Worm (Caenorhabditis elegans) whole organism, late embryonic: ENCODE measurements around the gene D1054.1.

ENCODE experiments used
- F13H6.1 ChIP-seq: sonication (generic microtip); optimal IDR thresholded peaks from 2 replicates; lab custom pipeline; 2016; ENCODE audit warnings: missing genetic modification characterization, missing compliant biosample characterization
- K02D7.2 ChIP-seq: sonication (generic microtip); optimal IDR thresholded peaks from 2 replicates; lab custom pipeline; 2017; ENCODE audit warnings: mild to moderate bottlenecking, missing genetic modification characterization, missing compliant biosample characterization
- K09A11.1 ChIP-seq: sonication (generic microtip); optimal IDR thresholded peaks from 2 replicates; lab custom pipeline; 2017; ENCODE audit warnings: antibody characterized with exemption, mild to moderate bottlenecking, missing genetic modification characterization, missing compliant biosample characterization; ENCODE audit not compliant: insufficient read depth
- ama-1 ChIP-seq: fragments of 150-350 bp; optimal IDR thresholded peaks from 2 replicates; lab custom pipeline; 2014
- ceh-14 ChIP-seq: sonication (generic microtip); optimal IDR thresholded peaks from 2 replicates; lab custom pipeline; 2016; ENCODE audit warnings: missing genotype, missing genetic modification characterization, missing compliant biosample characterization
- ceh-18 ChIP-seq: sonication (generic microtip); optimal IDR thresholded peaks from 2 replicates; lab custom pipeline; 2016; ENCODE audit warnings: missing genetic modification characterization, missing compliant biosample characterization
- ceh-24 ChIP-seq: sonication (generic microtip); optimal IDR thresholded peaks from 2 replicates; lab custom pipeline; 2016; ENCODE audit warnings: mild to moderate bottlenecking, missing genetic modification characterization, missing compliant biosample characterization
- ceh-30 ChIP-seq: fragments of 150-350 bp; optimal IDR thresholded peaks from 2 replicates; lab custom pipeline; 2014; ENCODE audit warnings: missing biosample characterization, missing genetic modification characterization
- ceh-31 ChIP-seq: sonication (generic microtip); optimal IDR thresholded peaks from 2 replicates; lab custom pipeline; 2016; ENCODE audit warnings: missing genetic modification characterization, missing compliant biosample characterization
- ceh-34 ChIP-seq: sonication (generic microtip); optimal IDR thresholded peaks from 2 replicates; lab custom pipeline; 2016; ENCODE audit warnings: mild to moderate bottlenecking, missing genetic modification characterization, missing compliant biosample characterization
- ceh-45 ChIP-seq: fragments of 200-800 bp; sonication (Bioruptor generic); IDR thresholded peaks from 2 replicates; pipeline ENCODE4 v1.3.6; 2022; ENCODE audit warnings: missing genetic modification reagents, missing genetic modification characterization, missing compliant biosample characterization
- ceh-48 ChIP-seq: sonication (generic microtip); optimal IDR thresholded peaks from 2 replicates; lab custom pipeline; 2016; ENCODE audit warnings: missing genetic modification characterization, inconsistent platforms, missing compliant biosample characterization
- ceh-6 ChIP-seq: fragments of 200-800 bp; sonication (Bioruptor generic); optimal IDR thresholded peaks from 2 replicates; lab custom pipeline; 2018; ENCODE audit warnings: mild to moderate bottlenecking, missing genetic modification characterization, missing compliant biosample characterization
- elt-2 ChIP-seq: sonication (generic microtip); optimal IDR thresholded peaks from 2 replicates; lab custom pipeline; 2016; ENCODE audit warnings: missing genetic modification reagents, missing genetic modification characterization, missing compliant biosample characterization
- elt-4 ChIP-seq: sonication (generic microtip); optimal IDR thresholded peaks from 2 replicates; lab custom pipeline; 2016; ENCODE audit warnings: missing genetic modification characterization, missing compliant biosample characterization
- ets-4 ChIP-seq: sonication (generic microtip); optimal IDR thresholded peaks from 2 replicates; lab custom pipeline; 2016; ENCODE audit warnings: missing genetic modification characterization, missing compliant biosample characterization
- fkh-10 ChIP-seq: fragments of 150-350 bp; optimal IDR thresholded peaks from 2 replicates; lab custom pipeline; 2014; ENCODE audit warnings: missing biosample characterization, missing genetic modification reagents, missing genetic modification characterization
- gmeb-2 ChIP-seq: sonication (generic microtip); optimal IDR thresholded peaks from 2 replicates; lab custom pipeline; 2016; ENCODE audit warnings: missing genetic modification characterization, inconsistent platforms, missing compliant biosample characterization
- hlh-15 ChIP-seq: sonication (generic microtip); optimal IDR thresholded peaks from 2 replicates; lab custom pipeline; 2016; ENCODE audit warnings: missing genetic modification characterization, missing compliant biosample characterization
- hlh-6 ChIP-seq: sonication (generic microtip); optimal IDR thresholded peaks from 2 replicates; lab custom pipeline; 2016; ENCODE audit warnings: missing genotype, missing genetic modification characterization, missing compliant biosample characterization
- hlh-8 ChIP-seq: sonication (generic microtip); optimal IDR thresholded peaks from 2 replicates; lab custom pipeline; 2016; ENCODE audit warnings: missing genotype, missing genetic modification characterization, missing compliant biosample characterization
- mec-3 ChIP-seq: sonication (generic microtip); optimal IDR thresholded peaks from 2 replicates; lab custom pipeline; 2016; ENCODE audit warnings: borderline replicate concordance, missing genetic modification characterization, missing compliant biosample characterization
- nfya-1 ChIP-seq: sonication (generic microtip); optimal IDR thresholded peaks from 2 replicates; lab custom pipeline; 2017; ENCODE audit warnings: missing genetic modification characterization, mild to moderate bottlenecking, missing compliant biosample characterization, antibody characterized with exemption, moderate library complexity
- nhr-11 ChIP-seq: fragments of 150-350 bp; optimal IDR thresholded peaks from 2 replicates; lab custom pipeline; 2014; ENCODE audit warnings: missing biosample characterization, missing genetic modification characterization
- nhr-232 ChIP-seq: sonication (generic microtip); optimal IDR thresholded peaks from 2 replicates; lab custom pipeline; 2016; ENCODE audit warnings: missing genetic modification characterization, missing compliant biosample characterization
- npax-4 ChIP-seq: sonication (generic microtip); optimal IDR thresholded peaks from 2 replicates; lab custom pipeline; 2016; ENCODE audit warnings: missing genetic modification characterization, missing compliant biosample characterization
- odd-2 ChIP-seq: sonication (generic microtip); optimal IDR thresholded peaks from 2 replicates; lab custom pipeline; 2017; ENCODE audit warnings: antibody characterized with exemption, mild to moderate bottlenecking, missing genetic modification characterization, missing compliant biosample characterization
- pat-9 ChIP-seq: fragments of 200-800 bp; sonication (Bioruptor generic); optimal IDR thresholded peaks from 2 replicates; lab custom pipeline; 2018; ENCODE audit warnings: mild to moderate bottlenecking, missing genetic modification characterization, moderate library complexity, missing compliant biosample characterization
- pha-4 ChIP-seq: fragments of 150-350 bp; optimal IDR thresholded peaks from 2 replicates; lab custom pipeline; 2018; ENCODE audit warnings: missing biosample characterization, missing genetic modification reagents, missing genetic modification characterization
- pqm-1 ChIP-seq: sonication (generic microtip); optimal IDR thresholded peaks from 2 replicates; lab custom pipeline; 2016; ENCODE audit warnings: missing genetic modification characterization, missing compliant biosample characterization
- sox-2 ChIP-seq: fragments of 200-800 bp; sonication (Bioruptor generic); IDR thresholded peaks from 2 replicates; pipeline ENCODE4 v1.3.6; 2022; ENCODE audit warnings: missing genetic modification reagents, missing genetic modification characterization, missing compliant biosample characterization
- tbx-2 ChIP-seq: sonication (generic microtip); optimal IDR thresholded peaks from 2 replicates; lab custom pipeline; 2016; ENCODE audit warnings: missing genetic modification characterization, missing compliant biosample characterization
- tbx-7 ChIP-seq: sonication (generic microtip); optimal IDR thresholded peaks from 2 replicates; lab custom pipeline; 2016; ENCODE audit warnings: missing genotype, missing genetic modification characterization, missing compliant biosample characterization
- unc-42 ChIP-seq: sonication (generic microtip); optimal IDR thresholded peaks from 2 replicates; lab custom pipeline; 2016; ENCODE audit warnings: missing genotype, missing genetic modification characterization, missing compliant biosample characterization
- unc-86 ChIP-seq: sonication (generic microtip); optimal IDR thresholded peaks from 2 replicates; lab custom pipeline; 2016; ENCODE audit warnings: missing genetic modification characterization, missing compliant biosample characterization
- ztf-16 ChIP-seq: sonication (generic microtip); optimal IDR thresholded peaks from 2 replicates; lab custom pipeline; 2017; ENCODE audit warnings: missing genetic modification characterization, missing compliant biosample characterization

Gene D1054.1

DNA sequence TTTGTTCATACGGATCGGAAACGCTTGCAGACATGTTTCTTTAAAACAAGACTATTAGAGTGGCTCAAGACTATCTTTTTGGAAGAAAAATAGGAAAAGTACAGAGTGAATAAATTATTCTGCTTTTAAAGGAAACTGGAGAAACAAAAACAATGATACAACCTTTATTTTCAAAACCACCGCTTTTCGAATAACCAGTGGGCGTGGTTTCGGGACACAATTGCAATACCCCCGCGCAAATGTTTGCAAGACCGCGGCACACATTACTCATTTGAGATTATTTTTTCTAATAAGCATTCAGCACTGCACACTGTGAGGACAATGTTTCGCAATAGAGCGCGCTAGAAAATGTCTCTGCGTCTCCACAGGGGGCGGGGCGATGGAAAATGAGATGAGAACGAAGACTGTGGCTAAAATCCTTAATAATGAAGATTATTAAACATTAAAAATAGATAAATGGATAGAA, 37.9 kb upstream of the D1054.1 start, which contains the start of gene plrg-1 (continued):
- TF ChIP-seq ztf-16 (tag; lab: Kevin White, UChicago) (peak; percentile 87), npax-4 (peak; percentile 57)
- TF ChIP-seq, all 69 proteins: peak for 60

- TF ChIP-seq K09A11.1 (tag; lab: Kevin White, UChicago) (no peak), ceh-6 (GFP tag; lab: Kevin White, UChicago) (no peak), ceh-24 (tag; lab: Kevin White, UChicago) (no peak), fkh-10 (GFP tag; lab: Kevin White, UChicago) (no peak), unc-42 (tag; lab: Kevin White, UChicago) (no peak), ceh-45 (no peak), ceh-48 (tag; lab: Kevin White, UChicago) (no peak)
Measured at ce11 chrV:10805934-10806333, 35.9 kb upstream of the D1054.1 start, which contains the start of gene prp-38. prp-38 (minus strand) TSS chrV:10806034.

- TF ChIP-seq pat-9 (tag; lab: Kevin White, UChicago) (no peak), odd-2 (tag; lab: Kevin White, UChicago) (no peak), unc-42 (tag; lab: Kevin White, UChicago) (no peak), sox-2 (GFP tag; lab: Robert Waterston, UW) (no peak), unc-86 (tag; lab: Kevin White, UChicago) (no peak)
Measured at ce11 chrV:10804374-10804773, 34.4 kb upstream of the D1054.1 start, which contains the start of gene secs-1. secs-1 (minus strand) TSS chrV:10804474.

ce11 chrV:10802060-10802459, 32.0 kb upstream of the D1054.1 start:
- TF ChIP-seq ets-4 (tag; lab: Kevin White, UChicago), result no peak
- peak; percentile 46 for TF ChIP-seq elt-2 (tag; lab: Kevin White, UChicago)
- TF ChIP-seq, all 69 proteins: peak for 1

ce11 chrV:10801154-10801553, 31.1 kb upstream of the D1054.1 start, which contains the start of gene D1054.18:
D1054.18 (minus strand) TSS chrV:10801198.
- TF ChIP-seq pqm-1 (tag; lab: Kevin White, UChicago), result no peak
- TF ChIP-seq tbx-7 (tag; lab: Kevin White, UChicago), result no peak
- TF ChIP-seq ceh-34 (tag; lab: Kevin White, UChicago), result no peak
- no peak for TF ChIP-seq hlh-6 (tag; lab: Kevin White, UChicago)
- no peak for TF ChIP-seq ama-1 (lab: Kevin White, UChicago)
- no peak for TF ChIP-seq hlh-8 (tag; lab: Kevin White, UChicago)
- no peak for TF ChIP-seq nhr-11 (tag; lab: Kevin White, UChicago)
- no peak for TF ChIP-seq hlh-15 (tag; lab: Kevin White, UChicago)
- no peak for TF ChIP-seq npax-4
- no peak for TF ChIP-seq ceh-30 (tag; lab: Kevin White, UChicago)
- no peak for TF ChIP-seq ceh-18 (tag; lab: Kevin White, UChicago)
- TF ChIP-seq pat-9 (tag; lab: Kevin White, UChicago), result no peak
- TF ChIP-seq ceh-31 (tag; lab: Kevin White, UChicago), result no peak
- no peak for TF ChIP-seq tbx-2 (tag; lab: Kevin White, UChicago)
- no peak for TF ChIP-seq ceh-48 (tag; lab: Kevin White, UChicago)
- TF ChIP-seq ceh-24 (tag; lab: Kevin White, UChicago), result no peak
- no peak for TF ChIP-seq nhr-232

DNA sequence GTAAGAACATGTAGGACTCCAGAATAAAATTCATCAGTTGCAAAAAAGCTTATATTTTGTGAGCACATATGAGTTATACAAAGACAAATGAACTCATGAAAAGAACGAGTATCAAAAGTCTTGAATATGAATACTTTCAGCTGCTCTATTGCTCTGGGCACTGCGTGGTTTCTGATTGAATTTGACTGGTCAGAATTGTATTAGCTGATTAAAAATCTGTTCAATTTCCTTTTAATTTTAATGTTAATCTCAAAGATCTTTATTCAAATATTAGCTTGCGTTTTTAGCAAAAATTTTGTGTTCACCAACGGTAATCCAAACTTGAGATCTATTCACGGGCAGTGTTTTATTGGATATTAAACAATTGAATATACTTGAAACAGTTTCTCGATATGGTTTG, 28.1 kb upstream of the D1054.1 start, which contains the start of gene srh-184:
TSS of gene srh-184 (minus strand) at position 101 of the 400 bp plus-strand sequence.
- TF ChIP-seq ets-4 (tag; lab: Kevin White, UChicago), result no peak
- TF ChIP-seq ceh-14 (tag; lab: Kevin White, UChicago), result no peak
- TF ChIP-seq gmeb-2 (tag; lab: Kevin White, UChicago), result no peak
- TF ChIP-seq pha-4 (tag; lab: Kevin White, UChicago), result no peak
- no peak for TF ChIP-seq mec-3
- no peak for TF ChIP-seq nfya-1 (tag; lab: Kevin White, UChicago)
- no peak for TF ChIP-seq ama-1 (lab: Kevin White, UChicago)
- no peak for TF ChIP-seq K02D7.2 (tag; lab: Kevin White, UChicago)
- no peak for TF ChIP-seq F13H6.1
- TF ChIP-seq elt-4 (tag; lab: Kevin White, UChicago), result no peak
- TF ChIP-seq, all 69 proteins: peak for 0
